Worm (Caenorhabditis elegans) whole organism, L4 larva: Measurements from ENCODE around the gene Y57G11C.51.

Source experiments
- F44E2.7 ChIP-seq: fragments of 200-800 bp; sonication (Bioruptor generic); IDR thresholded peaks from 2 replicates; pipeline ENCODE4 v2.1.2; 2022; ENCODE audit warnings: missing genetic modification characterization, missing compliant biosample characterization
- ama-1 ChIP-seq: fragments of 150-350 bp; optimal IDR thresholded peaks from 2 replicates; lab custom pipeline; 2014; ENCODE audit warnings: inconsistent platforms, mixed read lengths
- ceh-20 ChIP-seq: fragments of 200-800 bp; sonication (Bioruptor generic); IDR thresholded peaks from 2 replicates; pipeline ENCODE4 v1.3.6; 2022; ENCODE audit warnings: missing genetic modification reagents, missing genetic modification characterization, missing compliant biosample characterization
- ceh-82 ChIP-seq: sonication (generic microtip); optimal IDR thresholded peaks from 2 replicates; lab custom pipeline; 2017; ENCODE audit warnings: missing biosample characterization, missing genetic modification characterization
- daf-16 ChIP-seq, 3 experiments: sonication (generic microtip); optimal IDR thresholded peaks; 2 replicates each; lab custom pipeline; 2016 to 2017; ENCODE audit warnings: missing genetic modification characterization in 3 of 3, missing genetic modification reagents in 3 of 3, mild to moderate bottlenecking in 2 of 3, missing compliant biosample characterization in 2 of 3, missing biosample characterization in 1 of 3, moderate library complexity in 1 of 3
- dpl-1 ChIP-seq: fragments of 150-350 bp; optimal IDR thresholded peaks from 2 replicates; lab custom pipeline; 2014; ENCODE audit warnings: missing biosample characterization, missing genetic modification reagents, missing genetic modification characterization
- egl-27 ChIP-seq: sonication (generic microtip); optimal IDR thresholded peaks from 3 replicates; lab custom pipeline; 2017; ENCODE audit warnings: missing biosample characterization, missing genetic modification reagents, missing genetic modification characterization
- hlh-30 ChIP-seq: sonication (generic microtip); optimal IDR thresholded peaks from 2 replicates; lab custom pipeline; 2017; ENCODE audit warnings: antibody characterized with exemption, mild to moderate bottlenecking, missing genetic modification characterization, missing compliant biosample characterization; ENCODE audit not compliant: insufficient read depth
- lin-13 ChIP-seq: fragments of 150-350 bp; optimal IDR thresholded peaks from 2 replicates; lab custom pipeline; 2014; ENCODE audit warnings: missing biosample characterization, missing genetic modification reagents, missing genetic modification characterization
- nhr-11 ChIP-seq: fragments of 150-350 bp; optimal IDR thresholded peaks from 2 replicates; lab custom pipeline; 2014; ENCODE audit warnings: missing biosample characterization, missing genetic modification characterization
- nhr-77 ChIP-seq: fragments of 150-350 bp; optimal IDR thresholded peaks from 2 replicates; lab custom pipeline; 2014; ENCODE audit warnings: missing biosample characterization, missing genetic modification characterization
- pha-4 ChIP-seq, 2 experiments: fragments of 150-350 bp in 1 of 2; fragments of 200-800 bp in 1 of 2; sonication (Bioruptor generic) in 1 of 2; IDR thresholded peaks in 1 of 2; optimal IDR thresholded peaks in 1 of 2; 2 replicates each; pipeline versions ENCODE4 v1.3.6 to Lab custom; 2014 to 2022; ENCODE audit warnings: missing genetic modification characterization in 2 of 2, missing genetic modification reagents in 2 of 2, missing biosample characterization in 1 of 2, missing compliant biosample characterization in 1 of 2
- unc-130 ChIP-seq: sonication (generic microtip); optimal IDR thresholded peaks from 2 replicates; lab custom pipeline; 2016; ENCODE audit warnings: missing genetic modification reagents, missing genetic modification characterization, missing compliant biosample characterization

- TF ChIP-seq pha-4 (GFP tag; IDR thresholded peaks at IDR 0.05; lab: Robert Waterston, UW) (no peak), pha-4 (tag; optimal IDR thresholded peaks at IDR 0.05; lab: Kevin White, UChicago) (no peak), ceh-20 (no peak), daf-16 (GFP tag; optimal IDR thresholded peaks at IDR 0.05; lab: Kevin White, UChicago) (no peak), daf-16 (tag; optimal IDR thresholded peaks at IDR 0.05; lab: Kevin White, UChicago) (no peak), unc-130 (no peak), nhr-77 (tag; lab: Kevin White, UChicago) (no peak), hlh-30 (no peak), F44E2.7 (GFP tag; lab: Robert Waterston, UW) (no peak), lin-13 (GFP tag; lab: Kevin White, UChicago) (no peak), ama-1 (lab: Kevin White, UChicago) (no peak), nhr-11 (tag; lab: Kevin White, UChicago) (no peak), egl-27 (tag; lab: Kevin White, UChicago) (no peak), dpl-1 (no peak), ceh-82 (tag; lab: Kevin White, UChicago) (no peak)
Measured at ce11 chrIV:14771325-14771724, 3.0 kb downstream of the Y57G11C.51 start, which contains the start of gene degl-1.
